Worm (Caenorhabditis elegans) whole organism, L2 larva: Measurements from ENCODE around the gene fbxa-98.
"Not testable (repeated sequence)": the region's sequence is repeated elsewhere in the genome, so short reads cannot be mapped to it uniquely, and the experiment has no call there.

Source experiments
- dmd-4 ChIP-seq: sonication (generic microtip); optimal IDR thresholded peaks from 2 replicates; lab custom pipeline; 2017; ENCODE audit warnings: missing biosample characterization, missing genetic modification characterization
- lin-11 ChIP-seq: fragments of 150-350 bp; sonication (generic microtip); optimal IDR thresholded peaks from 2 replicates; lab custom pipeline; 2014; ENCODE audit warnings: missing biosample characterization, missing genetic modification characterization, inconsistent platforms, mixed read lengths
- nhr-21 ChIP-seq: fragments of 150-350 bp; optimal IDR thresholded peaks from 2 replicates; lab custom pipeline; 2014; ENCODE audit warnings: missing biosample characterization, missing genetic modification characterization
- nhr-25 ChIP-seq: fragments of 150-350 bp; sonication (generic microtip); optimal IDR thresholded peaks from 3 replicates; lab custom pipeline; 2014; ENCODE audit warnings: missing biosample characterization, missing genetic modification characterization
- nhr-6 ChIP-seq: fragments of 150-350 bp; optimal IDR thresholded peaks from 2 replicates; lab custom pipeline; 2014; ENCODE audit warnings: missing biosample characterization, missing genetic modification characterization
- snpc-4 ChIP-seq: fragments of 150-350 bp; optimal IDR thresholded peaks from 2 replicates; lab custom pipeline; 2014; ENCODE audit warnings: missing biosample characterization, missing genetic modification characterization
- unc-39 ChIP-seq: fragments of 150-350 bp; optimal IDR thresholded peaks from 2 replicates; lab custom pipeline; 2014; ENCODE audit warnings: missing biosample characterization, missing genetic modification characterization
- unc-55 ChIP-seq: fragments of 150-350 bp; sonication (generic microtip); optimal IDR thresholded peaks from 3 replicates; lab custom pipeline; 2014; ENCODE audit warnings: missing biosample characterization, missing genetic modification reagents, missing genetic modification characterization
- ztf-11 ChIP-seq: sonication (generic microtip); optimal IDR thresholded peaks from 2 replicates; lab custom pipeline; 2017; ENCODE audit warnings: missing biosample characterization, missing genetic modification characterization

ce11 chrIV:13651411-13651810 lies 18.2 kb downstream of the fbxa-98 start, which contains the start of gene C08F11.12:
- not testable (repeated sequence) for TF ChIP-seq nhr-21 (tag; lab: Kevin White, UChicago); snpc-4 (tag; lab: Kevin White, UChicago); unc-55 (GFP tag; lab: Kevin White, UChicago); nhr-25 (tag; lab: Kevin White, UChicago); nhr-6; unc-39 (tag; lab: Kevin White, UChicago); lin-11 (tag; lab: Kevin White, UChicago); dmd-4 (tag; lab: Kevin White, UChicago); ztf-11
